Fruit fly (Drosophila melanogaster): ENCODE results near the gene veli.

veli gene

DNA sequence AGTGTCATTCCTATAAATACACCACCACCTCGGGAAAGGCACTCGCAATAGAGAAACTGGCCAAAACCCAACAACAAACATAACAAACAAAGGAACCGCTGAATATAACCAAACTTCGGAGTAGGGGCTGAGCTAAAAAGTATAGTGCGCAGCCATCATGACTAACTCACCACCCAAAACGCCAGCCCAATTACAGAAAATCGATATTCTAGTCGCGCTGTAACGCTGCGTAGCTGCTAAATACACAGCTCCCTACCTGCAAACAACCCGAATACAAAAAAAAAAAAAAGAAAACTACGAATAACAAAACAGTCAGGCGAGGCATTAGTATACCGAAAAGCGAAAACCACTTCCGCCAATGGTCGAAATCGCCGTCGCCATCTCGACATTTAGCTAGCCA is 14.7 kb downstream of the veli start:
- no peak for TF ChIP-seq toe (GFP tag; optimal IDR thresholded peaks at IDR 0.05)
- no peak for TF ChIP-seq CG7101 (tag; optimal IDR thresholded peaks at IDR 0.05)
- no peak for TF ChIP-seq bab1 (GFP tag; optimal IDR thresholded peaks at IDR 0.05)

DNA sequence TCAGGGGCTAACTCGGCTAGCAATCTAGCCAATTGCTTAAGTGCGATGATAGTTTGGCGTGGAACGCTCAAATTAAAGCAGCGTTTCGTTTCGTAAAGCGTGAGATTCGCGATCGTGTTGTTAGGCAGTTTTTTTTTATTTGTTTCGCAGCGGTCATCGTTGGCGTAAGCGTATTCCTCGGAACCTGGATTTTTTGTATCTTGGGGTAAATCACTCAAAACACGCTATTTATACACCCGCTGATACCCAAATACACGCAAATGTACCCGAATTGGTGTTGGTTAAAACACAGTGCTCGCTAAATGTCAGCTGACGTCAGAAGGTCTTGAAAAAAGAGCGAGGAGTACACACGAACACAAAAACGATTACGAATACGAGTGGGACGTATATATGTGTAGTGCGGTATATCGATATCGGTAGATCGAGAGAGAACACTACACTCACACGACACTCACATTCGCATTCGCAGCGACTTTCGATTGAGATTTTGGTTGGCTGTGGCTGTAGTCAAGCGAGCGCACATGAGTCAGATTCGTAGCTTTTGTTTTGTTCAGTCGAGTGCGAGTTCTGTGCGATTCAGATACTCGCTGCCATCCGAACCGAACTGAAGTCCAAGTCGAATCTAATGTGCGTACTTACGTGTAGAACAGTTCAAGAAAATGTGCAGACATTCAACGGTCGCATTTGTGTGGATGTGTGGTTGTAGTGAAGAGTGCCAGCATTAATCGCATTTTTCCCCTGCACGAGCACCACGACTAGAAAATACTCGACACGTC is 15.5 kb downstream of the veli start:
- TF ChIP-seq Mnt (GFP tag; optimal IDR thresholded peaks at IDR 0.05) = peak; percentile 87
- peak; percentile 68 for TF ChIP-seq tj (GFP tag; optimal IDR thresholded peaks at IDR 0.05)
- TF ChIP-seq CG7101 (tag; optimal IDR thresholded peaks at IDR 0.05) = peak; percentile 67
- TF ChIP-seq kay (GFP tag; ENCODE audit: borderline replicate concordance) = peak; percentile 100
- no peak for TF ChIP-seq Clk (GFP tag; optimal IDR thresholded peaks at IDR 0.05)
- peak; percentile 30 for TF ChIP-seq CG11617 (GFP tag; optimal IDR thresholded peaks at IDR 0.05)
- no peak for TF ChIP-seq cnc (optimal IDR thresholded peaks at IDR 0.05)
- no peak for TF ChIP-seq Hr96 (GFP tag; optimal IDR thresholded peaks at IDR 0.05)
- peak; percentile 92 for TF ChIP-seq CG12768 (GFP tag; optimal IDR thresholded peaks at IDR 0.05)
- TF ChIP-seq Crg-1 (GFP tag; optimal IDR thresholded peaks at IDR 0.05) = no peak
- peak; percentile 42 for TF ChIP-seq CG14711 (tag; optimal IDR thresholded peaks at IDR 0.05)
- no peak for TF ChIP-seq toe (GFP tag; optimal IDR thresholded peaks at IDR 0.05)
- TF ChIP-seq CG7045 (GFP tag; optimal IDR thresholded peaks at IDR 0.05) = peak; percentile 35
- TF ChIP-seq CG1620 (GFP tag; optimal IDR thresholded peaks at IDR 0.05) = peak; percentile 16
- no peak for TF ChIP-seq CG5204 (GFP tag; optimal IDR thresholded peaks at IDR 0.05)
- TF ChIP-seq CG33017 (tag; optimal IDR thresholded peaks at IDR 0.05) = peak; percentile 82
- TF ChIP-seq bab1 (GFP tag; optimal IDR thresholded peaks at IDR 0.05) = peak; percentile 88
- peak; percentile 65 for TF ChIP-seq pad (GFP tag; optimal IDR thresholded peaks at IDR 0.05)
- TF ChIP-seq cic (GFP tag; optimal IDR thresholded peaks at IDR 0.05) = peak; percentile 95
- TF ChIP-seq ovo (GFP tag; optimal IDR thresholded peaks at IDR 0.05) = peak; percentile 46

DNA sequence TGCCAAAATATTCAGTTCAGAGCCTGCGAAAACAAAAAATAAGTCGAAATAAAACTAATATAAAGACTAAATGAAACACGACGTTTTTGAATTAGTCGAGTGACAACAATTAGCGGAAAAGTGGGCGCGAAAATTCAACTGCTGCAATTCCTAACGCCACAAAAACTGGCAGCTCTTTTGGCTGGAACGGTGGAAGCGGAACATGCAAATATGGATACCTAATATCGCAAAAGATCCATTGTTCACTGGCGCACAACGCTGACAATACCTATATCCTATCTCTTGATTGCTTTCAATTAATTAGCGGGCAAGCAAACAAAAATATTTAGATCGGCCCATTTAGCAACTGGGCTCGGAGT is 16.0 kb downstream of the veli start, which contains the start of gene CG11791:
Gene CG11791, plus strand, starts transcription at position 234 of the 359 bp plus-strand sequence.
- TF ChIP-seq Hr96 (GFP tag; optimal IDR thresholded peaks at IDR 0.05) (no peak), CG14711 (tag; optimal IDR thresholded peaks at IDR 0.05) (no peak), Crg-1 (GFP tag; optimal IDR thresholded peaks at IDR 0.05) (no peak), toe (GFP tag; optimal IDR thresholded peaks at IDR 0.05) (no peak), Clk (GFP tag; optimal IDR thresholded peaks at IDR 0.05) (no peak), ovo (GFP tag; optimal IDR thresholded peaks at IDR 0.05) (no peak), cnc (optimal IDR thresholded peaks at IDR 0.05) (no peak), tj (GFP tag; optimal IDR thresholded peaks at IDR 0.05) (no peak), bab1 (GFP tag; optimal IDR thresholded peaks at IDR 0.05) (no peak), cic (GFP tag; optimal IDR thresholded peaks at IDR 0.05) (no peak), CG7045 (GFP tag; optimal IDR thresholded peaks at IDR 0.05) (no peak), CG5204 (GFP tag; optimal IDR thresholded peaks at IDR 0.05) (no peak), pad (GFP tag; optimal IDR thresholded peaks at IDR 0.05) (no peak), CG12768 (GFP tag; optimal IDR thresholded peaks at IDR 0.05) (no peak), CG7101 (tag; optimal IDR thresholded peaks at IDR 0.05) (no peak), Mnt (GFP tag; optimal IDR thresholded peaks at IDR 0.05) (no peak), CG33017 (tag; optimal IDR thresholded peaks at IDR 0.05) (no peak), CG11617 (GFP tag; optimal IDR thresholded peaks at IDR 0.05) (no peak), CG1620 (GFP tag; optimal IDR thresholded peaks at IDR 0.05) (no peak)

DNA sequence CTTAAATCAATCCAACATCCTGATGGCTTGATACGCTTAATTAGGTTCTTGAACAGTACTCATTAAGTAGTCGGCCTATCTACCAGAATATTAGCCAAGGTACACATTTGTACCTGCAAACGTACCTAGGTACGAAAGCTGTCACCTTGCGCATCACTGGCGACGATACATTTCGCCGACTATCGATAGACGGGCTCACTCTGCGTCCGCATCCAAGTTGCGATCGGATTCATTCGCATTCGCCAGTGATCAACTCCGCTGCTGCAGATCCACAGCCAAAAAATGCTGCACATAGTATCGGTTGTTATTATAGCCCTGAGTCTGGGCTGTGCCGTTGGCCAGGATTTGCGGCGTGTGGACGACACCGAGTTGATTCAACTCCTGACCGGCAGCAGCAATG is 17.9 kb downstream of the veli start, which contains the start of gene CG11790:
Gene CG11790, plus strand, starts transcription at position 203 of the 400 bp plus-strand sequence.
- no peak for TF ChIP-seq CG7045 (GFP tag; optimal IDR thresholded peaks at IDR 0.05)
- peak; percentile 16 for TF ChIP-seq CG7101 (tag; optimal IDR thresholded peaks at IDR 0.05)
- TF ChIP-seq cic (GFP tag; optimal IDR thresholded peaks at IDR 0.05) = peak; percentile 38
- TF ChIP-seq bab1 (GFP tag; optimal IDR thresholded peaks at IDR 0.05) = peak; percentile 46
- peak; percentile 5 for TF ChIP-seq CG12768 (GFP tag; optimal IDR thresholded peaks at IDR 0.05)

DNA sequence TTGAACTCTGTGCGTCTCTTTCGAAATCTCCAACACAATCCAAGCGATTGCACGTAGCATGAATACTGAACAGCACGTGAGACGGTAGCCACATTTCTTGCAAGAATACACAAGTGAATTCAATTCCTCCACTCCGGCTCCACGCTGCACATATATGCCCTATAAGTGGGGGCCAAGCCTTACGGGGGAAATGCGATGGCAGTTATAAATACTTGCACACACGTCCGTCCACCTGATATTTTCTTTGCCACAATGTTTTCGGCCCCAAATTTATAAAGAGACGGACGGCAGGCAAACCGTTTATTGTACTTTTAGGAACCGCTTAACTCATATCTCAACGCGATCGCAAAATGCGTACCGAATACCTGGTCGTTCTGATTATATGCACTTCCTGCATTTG is 19.4 kb downstream of the veli start, which contains the start of gene CG11786:
Gene CG11786, plus strand, starts transcription at position 301 of the 400 bp plus-strand sequence.
- TF ChIP-seq Clk (GFP tag; optimal IDR thresholded peaks at IDR 0.05) = no peak

DNA sequence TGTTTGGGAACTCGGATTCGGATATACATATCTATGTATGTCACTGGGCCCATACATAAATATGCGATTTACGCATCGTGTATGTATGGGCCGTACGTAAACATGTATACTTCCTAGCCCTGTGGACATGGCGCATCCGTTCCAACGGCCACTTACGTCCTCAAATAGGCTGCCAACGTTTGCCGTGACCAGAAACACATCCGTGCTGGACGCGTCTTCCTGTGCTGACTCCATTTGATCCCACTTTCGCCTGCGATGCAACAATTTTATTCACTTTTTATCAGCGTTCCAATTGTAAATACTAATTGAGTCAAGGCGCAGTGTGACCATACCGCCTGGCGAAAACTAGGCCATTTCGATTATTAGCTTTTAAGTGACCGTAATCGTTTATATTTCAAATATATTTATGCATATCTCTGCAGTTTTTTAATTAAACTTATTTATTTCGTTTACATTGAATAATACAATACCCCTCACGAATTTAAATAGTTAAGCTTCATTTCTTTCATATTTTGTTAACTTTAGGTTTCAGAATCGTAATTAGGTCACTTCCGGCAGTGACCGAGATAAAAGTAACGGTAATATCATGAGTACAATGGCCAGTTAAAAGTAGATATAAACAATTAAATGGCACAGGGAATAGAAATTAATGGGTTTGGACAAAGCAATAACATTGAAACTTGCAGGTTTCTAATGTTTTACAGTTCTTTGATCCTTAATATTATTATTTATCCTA is 20.4 kb downstream of the veli start, which contains the start of gene 5PtaseI:
Gene 5PtaseI, minus strand, starts transcription at position 336 of the 736 bp plus-strand sequence.
- TF ChIP-seq CG33017 (tag; optimal IDR thresholded peaks at IDR 0.05) (no peak), CG1620 (GFP tag; optimal IDR thresholded peaks at IDR 0.05) (no peak), tj (GFP tag; optimal IDR thresholded peaks at IDR 0.05) (peak; percentile 86), CG12768 (GFP tag; optimal IDR thresholded peaks at IDR 0.05) (no peak), cic (GFP tag; optimal IDR thresholded peaks at IDR 0.05) (no peak), bab1 (GFP tag; optimal IDR thresholded peaks at IDR 0.05) (peak; percentile 14)
